Worm (Caenorhabditis elegans): ENCODE data around the gene ent-4.

Gene ent-4

DNA sequence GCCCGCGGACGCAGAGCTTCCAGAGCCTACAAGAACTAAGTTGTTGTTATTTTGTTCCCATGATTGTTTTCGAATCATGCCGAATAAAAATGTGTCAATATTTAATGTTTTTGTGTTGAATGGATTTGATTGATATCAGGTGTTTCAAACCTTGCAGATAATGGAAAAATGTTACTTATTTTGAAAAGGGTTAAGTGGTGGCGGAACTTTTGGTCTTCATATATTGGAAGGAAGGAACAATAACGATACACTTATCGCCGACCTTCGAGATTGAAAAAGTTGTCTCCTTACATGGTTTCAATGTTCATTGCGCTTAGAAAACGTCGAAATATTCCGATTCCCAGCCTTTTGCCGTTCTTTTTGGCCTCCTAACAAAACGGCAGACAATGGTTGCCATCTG, 52.0 kb downstream of the ent-4 start, which contains the start of gene gly-10:
gly-10 (plus strand) TSS at position 387 of the 400 bp plus-strand sequence.
- TF ChIP-seq pqm-1 (tag; optimal IDR thresholded peaks at IDR 0.05): no peak
- peak; percentile 61 for TF ChIP-seq snpc-1.2 (GFP tag; IDR thresholded peaks at IDR 0.05)

- TF ChIP-seq pha-4 (GFP tag; IDR thresholded peaks at IDR 0.05): 0 out of 2 replicates have a peak, but pooled peaks have one; percentile 19
- TF ChIP-seq pha-4 (tag; optimal IDR thresholded peaks at IDR 0.05): no peak
- TF ChIP-seq snpc-1.2 (GFP tag; IDR thresholded peaks at IDR 0.05): peak; percentile 42; the same call in 1 of the 2 replicates
- TF ChIP-seq nhr-48 (tag; optimal IDR thresholded peaks at IDR 0.05): no peak
These were observed 55.6 kb downstream of the ent-4 start for ce11 chrIV:13782319-13782718.

All from whole organism, L4 larva.